Fruit fly (Drosophila melanogaster): ENCODE measurements around the gene CG33003.

The CG33003 gene

dm6 chr2L:4417982-4418381, 17.2 kb downstream of the CG33003 start (continued):
- TF ChIP-seq bbx (GFP tag; IDR thresholded peaks at IDR 0.05; ENCODE audit: partially characterized antibody) (no peak), CG10147 (GFP tag; optimal IDR thresholded peaks at IDR 0.05) (no peak), CG14441 (GFP tag; IDR thresholded peaks at IDR 0.05) (peak; percentile 42; the same call in 1 of the 2 replicates), CG15073 (GFP tag; optimal IDR thresholded peaks at IDR 0.05) (no peak), CG3163 (GFP tag; optimal IDR thresholded peaks at IDR 0.05) (no peak), YL-1 (GFP tag; optimal IDR thresholded peaks at IDR 0.05) (no peak), Chrac-16 (GFP tag; optimal IDR thresholded peaks at IDR 0.05) (no peak), Mrtf (GFP tag; IDR thresholded peaks at IDR 0.05) (no peak), Hmx (GFP tag; optimal IDR thresholded peaks at IDR 0.05) (no peak), Bdp1 (GFP tag; optimal IDR thresholded peaks at IDR 0.05) (no peak), CG15696 (tag; optimal IDR thresholded peaks at IDR 0.05) (no peak), CG30403 (GFP tag; optimal IDR thresholded peaks at IDR 0.05) (no peak), Dbx (GFP tag; IDR thresholded peaks at IDR 0.05) (no peak), h (optimal IDR thresholded peaks at IDR 0.05) (no peak), gsb-n (tag; optimal IDR thresholded peaks at IDR 0.05) (no peak), ttk (GFP tag; IDR thresholded peaks at IDR 0.05) (0 out of 2 replicates have a peak, but pooled peaks have one; percentile 38), insv (GFP tag; optimal IDR thresholded peaks at IDR 0.05) (no peak), CG14667 (GFP tag; IDR thresholded peaks at IDR 0.05) (peak; percentile 32; the same call in 1 of the 2 replicates), ase (GFP tag; IDR thresholded peaks at IDR 0.05) (peak; percentile 45; the same call in 1 of the 3 replicates), Kr (GFP tag; optimal IDR thresholded peaks at IDR 0.05) (no peak), tll (GFP tag; optimal IDR thresholded peaks at IDR 0.05) (no peak), Hr3 (GFP tag; optimal IDR thresholded peaks at IDR 0.05) (no peak), abd-A (tag; optimal IDR thresholded peaks at IDR 0.05) (no peak), hth (optimal IDR thresholded peaks at IDR 0.05) (no peak), jing (GFP tag; optimal IDR thresholded peaks at IDR 0.05) (no peak), CG4820 (GFP tag; optimal IDR thresholded peaks at IDR 0.05) (no peak), CG12744 (GFP tag; optimal IDR thresholded peaks at IDR 0.05) (no peak), Neu2 (GFP tag; optimal IDR thresholded peaks at IDR 0.05; ENCODE audit: borderline replicate concordance) (no peak), eyg (GFP tag; optimal IDR thresholded peaks at IDR 0.05) (no peak), HLH54F (GFP tag; optimal IDR thresholded peaks at IDR 0.05) (no peak), gsb (GFP tag; IDR thresholded peaks at IDR 0.05) (no peak), CG17612 (GFP tag; IDR thresholded peaks at IDR 0.05) (peak; percentile 65; the same call in 1 of the 2 replicates), CG3281 (GFP tag; optimal IDR thresholded peaks at IDR 0.05) (no peak), CG17568 (GFP tag; optimal IDR thresholded peaks at IDR 0.05) (no peak), Meics (GFP tag; optimal IDR thresholded peaks at IDR 0.05) (no peak), CG16779 (GFP tag; IDR thresholded peaks at IDR 0.05) (no peak), Taf1 (GFP tag; IDR thresholded peaks at IDR 0.05) (no peak), odd (GFP tag; optimal IDR thresholded peaks at IDR 0.05) (no peak), zfh2 (GFP tag; optimal IDR thresholded peaks at IDR 0.05) (no peak), CG11560 (tag; IDR thresholded peaks at IDR 0.05) (no peak), nerfin-1 (tag; optimal IDR thresholded peaks at IDR 0.05) (no peak), CG10209 (GFP tag; optimal IDR thresholded peaks at IDR 0.05) (no peak), CG1792 (GFP tag; optimal IDR thresholded peaks at IDR 0.05) (no peak), HLH3B (GFP tag; IDR thresholded peaks at IDR 0.05) (0 out of 2 replicates have a peak, but pooled peaks have one; percentile 15), sqz (GFP tag; optimal IDR thresholded peaks at IDR 0.05) (no peak), CG4854 (GFP tag; optimal IDR thresholded peaks at IDR 0.05) (no peak), Atf3 (GFP tag; optimal IDR thresholded peaks at IDR 0.05) (no peak), NfI (GFP tag; optimal IDR thresholded peaks at IDR 0.05) (no peak), so (GFP tag; IDR thresholded peaks at IDR 0.05) (no peak), PHDP (tag; optimal IDR thresholded peaks at IDR 0.05) (no peak), her (GFP tag; optimal IDR thresholded peaks at IDR 0.05) (no peak), BtbVII (GFP tag; optimal IDR thresholded peaks at IDR 0.05) (no peak), Opbp (GFP tag; IDR thresholded peaks at IDR 0.05; ENCODE audit: partially characterized antibody) (no peak)
